Fruit fly (Drosophila melanogaster) whole organism, prepupa: Measurements from ENCODE around the gene raskol.
A peak's percentile ranks its signal among the peaks of the same experiment; 100 is the strongest.

Experiments
- CG10669 ChIP-seq: fragments of 200-800 bp; sonication (Bioruptor generic); optimal IDR thresholded peaks from 3 replicates; lab custom pipeline; 2018; ENCODE audit warnings: missing biosample characterization, mild to moderate bottlenecking, missing genetic modification characterization, moderate library complexity
- CG3919 ChIP-seq: fragments of 200-800 bp; sonication (Bioruptor generic); optimal IDR thresholded peaks from 3 replicates; lab custom pipeline; 2016; ENCODE audit warnings: missing biosample characterization, missing genetic modification characterization
- Ets21C ChIP-seq: fragments of 200-800 bp; sonication (Bioruptor generic); optimal IDR thresholded peaks from 3 replicates; lab custom pipeline; 2016; ENCODE audit warnings: missing biosample characterization, missing genetic modification characterization
- Gug ChIP-seq: fragments of 200-800 bp; sonication (Bioruptor generic); IDR thresholded peaks from 2 replicates; pipeline ENCODE4 v1.3.6; 2022; ENCODE audit warnings: missing biosample characterization, missing genetic modification characterization
- Hr4 ChIP-seq: fragments of 200-800 bp; sonication (Bioruptor generic); optimal IDR thresholded peaks from 3 replicates; lab custom pipeline; 2016; ENCODE audit warnings: missing biosample characterization, missing genetic modification characterization
- OdsH ChIP-seq: fragments of 200-800 bp; sonication (Bioruptor generic); optimal IDR thresholded peaks from 3 replicates; lab custom pipeline; 2016; ENCODE audit warnings: missing biosample characterization, missing genetic modification characterization
- Sox102F ChIP-seq: fragments of 200-800 bp; sonication (Bioruptor generic); optimal IDR thresholded peaks from 2 replicates; lab custom pipeline; 2016; ENCODE audit warnings: missing biosample characterization, mild to moderate bottlenecking, missing genetic modification characterization
- dsx ChIP-seq: fragments of 200-800 bp; optimal IDR thresholded peaks from 3 replicates; lab custom pipeline; 2019; ENCODE audit warnings: missing biosample characterization, mild to moderate bottlenecking, missing genetic modification characterization, moderate library complexity; ENCODE audit not compliant: poor library complexity, severe bottlenecking
- fd85E ChIP-seq: fragments of 200-800 bp; sonication (Bioruptor generic); optimal IDR thresholded peaks from 3 replicates; lab custom pipeline; 2016; ENCODE audit warnings: missing biosample characterization, missing genetic modification characterization
- pdm3 ChIP-seq: fragments of 200-800 bp; sonication (Bioruptor generic); optimal IDR thresholded peaks from 3 replicates; lab custom pipeline; 2016; ENCODE audit warnings: missing biosample characterization, missing genetic modification characterization

DNA sequence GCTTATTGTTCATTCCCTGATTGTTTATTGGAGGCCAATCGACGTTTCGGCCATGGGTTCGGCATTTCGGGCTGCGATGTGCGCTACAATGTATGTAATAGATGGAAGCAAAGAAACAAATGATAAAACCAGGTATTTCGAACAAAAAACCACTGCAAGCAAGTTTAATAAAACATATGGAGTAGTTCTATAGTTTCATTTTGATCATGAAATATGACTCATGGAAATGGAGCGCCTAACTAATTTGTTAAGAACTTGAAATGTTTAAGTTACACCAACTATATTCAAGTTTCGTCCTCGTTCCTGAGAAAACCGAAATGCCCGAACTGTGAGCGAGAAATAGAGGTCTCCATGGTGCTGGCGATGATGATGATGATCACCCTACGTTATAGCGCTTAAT is 70.4 kb downstream of the raskol start:
- no peak for TF ChIP-seq pdm3 (GFP tag; lab: Kevin White, UChicago)
- TF ChIP-seq Sox102F (GFP tag; lab: Kevin White, UChicago), result no peak
- no peak for TF ChIP-seq Gug (GFP tag; lab: Robert Waterston, UW)
- TF ChIP-seq fd85E (GFP tag; lab: Kevin White, UChicago), result no peak
- TF ChIP-seq CG3919 (GFP tag; lab: Kevin White, UChicago), result no peak
- peak; percentile 45 for TF ChIP-seq OdsH (GFP tag; lab: Kevin White, UChicago)
- TF ChIP-seq Hr4 (GFP tag; lab: Kevin White, UChicago), result no peak
- peak; percentile 33 for TF ChIP-seq dsx
- peak; percentile 51 for TF ChIP-seq CG10669 (GFP tag; lab: Kevin White, UChicago)
- TF ChIP-seq Ets21C (GFP tag; lab: Kevin White, UChicago), result no peak
